Fruit fly (Drosophila melanogaster) whole organism, pupa: ENCODE measurements around the gene CG16904.

Experiments used
- CG13204 ChIP-seq: fragments of 200-800 bp; sonication (Bioruptor generic); optimal IDR thresholded peaks from 2 replicates; lab custom pipeline; 2018; ENCODE audit warnings: missing biosample characterization, mild to moderate bottlenecking, missing genetic modification characterization, moderate library complexity
- CG14655 ChIP-seq: fragments of 200-800 bp; sonication (Bioruptor generic); optimal IDR thresholded peaks from 3 replicates; lab custom pipeline; 2017; ENCODE audit warnings: mild to moderate bottlenecking, missing biosample characterization, missing genetic modification reagents, missing genetic modification characterization
- CG15710 ChIP-seq: fragments of 200-800 bp; sonication (Bioruptor generic); optimal IDR thresholded peaks from 2 replicates; lab custom pipeline; 2018; ENCODE audit warnings: missing biosample characterization, mild to moderate bottlenecking, missing genetic modification characterization, moderate library complexity
- CG17806 ChIP-seq: fragments of 200-800 bp; sonication (Bioruptor generic); optimal IDR thresholded peaks from 2 replicates; lab custom pipeline; 2018; ENCODE audit warnings: missing biosample characterization, mild to moderate bottlenecking, missing genetic modification characterization, moderate library complexity
- CG32121 ChIP-seq: fragments of 200-800 bp; sonication (Bioruptor generic); IDR thresholded peaks from 2 replicates; pipeline ENCODE4 v1.3.6; 2022; ENCODE audit warnings: missing biosample characterization, missing genetic modification characterization
- CG34367 ChIP-seq: fragments of 200-800 bp; sonication (Bioruptor generic); optimal IDR thresholded peaks from 2 replicates; lab custom pipeline; 2018; ENCODE audit warnings: missing biosample characterization, mild to moderate bottlenecking, missing genetic modification characterization
- CG8301 ChIP-seq: fragments of 200-800 bp; sonication (Bioruptor generic); optimal IDR thresholded peaks from 2 replicates; lab custom pipeline; 2018; ENCODE audit warnings: missing biosample characterization, mild to moderate bottlenecking, missing genetic modification characterization
- EcR ChIP-seq: fragments of 200-800 bp; sonication (Bioruptor generic); optimal IDR thresholded peaks from 3 replicates; lab custom pipeline; 2019; ENCODE audit warnings: missing biosample characterization, missing genetic modification characterization, mild to moderate bottlenecking, moderate library complexity, missing genetic modification reagents
- Ets98B ChIP-seq: fragments of 200-800 bp; sonication (Bioruptor generic); IDR thresholded peaks from 2 replicates; pipeline ENCODE4 v1.3.6; 2022; ENCODE audit warnings: missing biosample characterization, missing genetic modification characterization
- gl ChIP-seq: fragments of 200-800 bp; sonication (Bioruptor generic); optimal IDR thresholded peaks from 2 replicates; lab custom pipeline; 2018; ENCODE audit warnings: missing biosample characterization, mild to moderate bottlenecking, missing genetic modification characterization

DNA sequence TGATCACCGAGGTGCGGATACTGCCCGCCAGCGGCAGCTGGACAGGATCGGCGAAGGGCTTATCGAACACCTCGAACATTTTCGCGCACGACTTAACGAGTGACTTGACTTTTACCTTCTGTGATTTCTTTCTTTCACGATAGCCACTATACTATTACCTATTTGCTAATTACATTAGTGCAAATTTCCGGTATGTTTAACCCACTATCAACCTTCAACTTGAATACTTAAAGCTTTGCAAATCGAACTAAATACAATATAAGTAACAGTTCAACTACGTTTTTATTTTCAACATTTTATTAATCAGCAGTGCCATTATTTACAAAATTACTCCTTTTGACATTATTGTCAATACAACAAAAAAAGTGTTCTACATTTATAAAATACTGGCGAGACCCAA is at the start of gene CG16904:
- no peak for TF ChIP-seq CG17806
- TF ChIP-seq CG13204 (GFP tag; lab: Kevin White, UChicago), result no peak
- no peak for TF ChIP-seq CG8301 (tag; lab: Kevin White, UChicago)
- TF ChIP-seq Ets98B, result no peak
- TF ChIP-seq EcR, result no peak
- no peak for TF ChIP-seq CG32121 (GFP tag; lab: Robert Waterston, UW)
- TF ChIP-seq CG14655 (GFP tag; lab: Kevin White, UChicago), result no peak
- no peak for TF ChIP-seq CG34367
- no peak for TF ChIP-seq CG15710 (tag; lab: Kevin White, UChicago)
- TF ChIP-seq gl, result no peak
